Fruit fly (Drosophila melanogaster): ENCODE results near the gene Spn.

Gene Spn

DNA sequence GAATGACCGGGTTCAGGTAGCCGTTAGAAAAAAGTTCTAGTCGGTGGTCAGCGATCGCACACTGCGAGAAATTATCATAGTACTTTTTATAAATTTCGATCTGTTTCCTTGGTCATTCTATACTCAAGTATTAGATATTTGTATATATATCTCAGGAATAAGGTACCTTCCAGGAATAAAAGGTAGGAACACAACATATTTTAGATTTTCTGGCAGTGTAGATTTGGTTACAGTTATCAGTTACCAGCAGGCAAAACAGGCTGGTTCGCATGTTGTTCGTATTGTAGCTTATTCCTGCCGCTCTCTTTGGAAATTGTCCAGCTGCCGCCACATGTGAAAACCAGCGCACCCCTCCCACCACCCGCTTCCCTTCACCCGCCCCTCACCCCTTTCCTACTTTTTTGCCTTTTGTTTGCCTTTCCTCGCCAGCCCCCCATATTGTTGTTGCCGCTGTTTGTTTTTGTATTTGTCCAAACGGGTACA lies 27.3 kb upstream of the Spn start (continued):
- TF ChIP-seq exex (tag; optimal IDR thresholded peaks at IDR 0.05) (peak; percentile 47), sim (GFP tag; IDR thresholded peaks at IDR 0.05) (peak; percentile 71; the same call in 1 of the 2 replicates), CG2199 (GFP tag; IDR thresholded peaks at IDR 0.05) (peak; percentile 76), CG33557 (GFP tag; optimal IDR thresholded peaks at IDR 0.05) (peak; percentile 74), Ravus (GFP tag; IDR thresholded peaks at IDR 0.05) (peak; percentile 59), CG10267 (tag; optimal IDR thresholded peaks at IDR 0.05) (peak; percentile 82), CG12236 (GFP tag; optimal IDR thresholded peaks at IDR 0.05) (peak; percentile 9), CG15479 (GFP tag; optimal IDR thresholded peaks at IDR 0.05) (peak; percentile 4), CG42726 (GFP tag; IDR thresholded peaks at IDR 0.05; ENCODE audit: partially characterized antibody) (no peak), CG6813 (GFP tag; optimal IDR thresholded peaks at IDR 0.05) (peak; percentile 89), Fer1 (GFP tag; optimal IDR thresholded peaks at IDR 0.05) (peak; percentile 87), CG2875 (GFP tag; optimal IDR thresholded peaks at IDR 0.05) (peak; percentile 81), CG8089 (GFP tag; optimal IDR thresholded peaks at IDR 0.05) (peak; percentile 50), CG14441 (GFP tag; IDR thresholded peaks at IDR 0.05) (peak; percentile 88), da (GFP tag; optimal IDR thresholded peaks at IDR 0.05) (peak; percentile 54), Doc3 (GFP tag; IDR thresholded peaks at IDR 0.05; ENCODE audit: partially characterized antibody) (no peak), en (GFP tag; optimal IDR thresholded peaks at IDR 0.05) (peak; percentile 35), dysf (GFP tag; IDR thresholded peaks at IDR 0.05) (peak; percentile 82), CG13123 (GFP tag; optimal IDR thresholded peaks at IDR 0.05) (peak; percentile 17), btn (GFP tag; optimal IDR thresholded peaks at IDR 0.05) (peak; percentile 44), B-H1 (GFP tag; IDR thresholded peaks at IDR 0.05) (peak; percentile 80), run (tag; optimal IDR thresholded peaks at IDR 0.05) (peak; percentile 60), seq (GFP tag; IDR thresholded peaks at IDR 0.05) (peak; percentile 89), HLHmδ (GFP tag; optimal IDR thresholded peaks at IDR 0.05) (no peak), CG10147 (GFP tag; optimal IDR thresholded peaks at IDR 0.05) (peak; percentile 77), fd96Cb (tag; optimal IDR thresholded peaks at IDR 0.05) (peak; percentile 90), CG9727 (GFP tag; optimal IDR thresholded peaks at IDR 0.05) (peak; percentile 92), NC2α (GFP tag; optimal IDR thresholded peaks at IDR 0.05) (peak; percentile 41), br (optimal IDR thresholded peaks at IDR 0.05) (no peak), NfI (GFP tag; optimal IDR thresholded peaks at IDR 0.05) (peak; percentile 84), Ets65A (GFP tag) (peak; percentile 96), aop (GFP tag; IDR thresholded peaks at IDR 0.05) (peak; percentile 46; the same call in 1 of the 2 replicates), eyg (GFP tag; optimal IDR thresholded peaks at IDR 0.05) (peak; percentile 37), CG12769 (tag; optimal IDR thresholded peaks at IDR 0.05) (peak; percentile 93), Oli (tag; optimal IDR thresholded peaks at IDR 0.05) (peak; percentile 90), kay (GFP tag; optimal IDR thresholded peaks at IDR 0.05) (peak; percentile 39), HmgZ (tag; optimal IDR thresholded peaks at IDR 0.05) (peak; percentile 84), dimm (GFP tag; IDR thresholded peaks at IDR 0.05) (peak; percentile 80), CG7839 (tag; optimal IDR thresholded peaks at IDR 0.05) (peak; percentile 88), gcm (GFP tag; optimal IDR thresholded peaks at IDR 0.05) (peak; percentile 74), CG4360 (GFP tag; IDR thresholded peaks at IDR 0.05) (peak; percentile 77), Fer2 (tag; optimal IDR thresholded peaks at IDR 0.05) (peak; percentile 13), CG9437 (GFP tag; optimal IDR thresholded peaks at IDR 0.05) (peak; percentile 55), CG4404 (GFP tag; IDR thresholded peaks at IDR 0.05) (peak; percentile 54; the same call in 1 of the 2 replicates), CG18262 (tag; optimal IDR thresholded peaks at IDR 0.05) (peak; percentile 85), Ets97D (GFP tag; optimal IDR thresholded peaks at IDR 0.05) (peak; percentile 28), E2f1 (GFP tag; IDR thresholded peaks at IDR 0.05) (peak; percentile 81), tio (GFP tag; optimal IDR thresholded peaks at IDR 0.05) (peak; percentile 66), vvl (GFP tag; IDR thresholded peaks at IDR 0.05) (peak; percentile 90), Hr39 (optimal IDR thresholded peaks at IDR 0.05) (no peak), tin (GFP tag; optimal IDR thresholded peaks at IDR 0.05) (peak; percentile 82)
